Fruit fly (Drosophila melanogaster): ENCODE results near the gene CREG.

The CREG gene

DNA sequence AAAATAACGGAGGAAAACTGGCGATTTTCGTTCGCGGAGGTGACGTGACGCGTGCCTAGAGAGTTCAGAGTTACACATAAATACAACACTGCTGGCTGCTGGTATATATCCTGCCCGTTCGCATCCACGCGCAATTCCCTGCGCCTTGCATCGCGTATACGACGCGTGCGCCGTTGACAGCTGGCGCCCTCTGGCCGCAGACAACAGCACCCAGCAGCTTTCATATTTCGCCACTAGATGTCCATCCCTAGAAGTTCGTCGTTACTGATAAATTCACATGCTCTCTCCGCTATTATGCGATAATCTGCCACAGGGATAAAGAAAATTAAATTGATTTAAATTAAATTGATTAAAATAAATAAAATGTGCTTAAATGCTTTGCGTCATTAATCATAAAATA, 8.0 kb upstream of the CREG start, which contains the start of gene Sur-8 (continued):
- peak; percentile 60 for TF ChIP-seq Myb (GFP tag; optimal IDR thresholded peaks at IDR 0.05)
- TF ChIP-seq H15 (GFP tag; IDR thresholded peaks at IDR 0.05), result peak; percentile 74
- peak; percentile 10 for TF ChIP-seq Dad (GFP tag; optimal IDR thresholded peaks at IDR 0.05)
- TF ChIP-seq CG4404 (GFP tag; IDR thresholded peaks at IDR 0.05), result no peak
- TF ChIP-seq zfh2 (GFP tag; optimal IDR thresholded peaks at IDR 0.05), result peak; percentile 13
- no peak for TF ChIP-seq hth (optimal IDR thresholded peaks at IDR 0.05)
- peak; percentile 67 for TF ChIP-seq mirr (GFP tag; optimal IDR thresholded peaks at IDR 0.05)
- TF ChIP-seq CG7786 (GFP tag; optimal IDR thresholded peaks at IDR 0.05), result no peak
- TF ChIP-seq zf30C (GFP tag; optimal IDR thresholded peaks at IDR 0.05), result no peak
- peak; percentile 99 for TF ChIP-seq ewg (GFP tag; optimal IDR thresholded peaks at IDR 0.05)
- TF ChIP-seq bbx (GFP tag; IDR thresholded peaks at IDR 0.05; ENCODE audit: partially characterized antibody), result no peak
- TF ChIP-seq ftz-f1 (GFP tag; optimal IDR thresholded peaks at IDR 0.05), result peak; percentile 38
- TF ChIP-seq bab2 (GFP tag; optimal IDR thresholded peaks at IDR 0.05), result peak; percentile 70
- TF ChIP-seq ato (GFP tag; IDR thresholded peaks at IDR 0.05; ENCODE audit: partially characterized antibody), result no peak
- TF ChIP-seq ttk (GFP tag; IDR thresholded peaks at IDR 0.05), result peak; percentile 64
- no peak for TF ChIP-seq CG10321 (GFP tag; IDR thresholded peaks at IDR 0.05)
- peak; percentile 26 for TF ChIP-seq CG3407 (GFP tag; optimal IDR thresholded peaks at IDR 0.05)
- peak; percentile 34 for TF ChIP-seq CG11398 (GFP tag; optimal IDR thresholded peaks at IDR 0.05)
- no peak for TF ChIP-seq lov (optimal IDR thresholded peaks at IDR 0.05)
- no peak for TF ChIP-seq lov (GFP tag; IDR thresholded peaks at IDR 0.05)
- peak; percentile 48 for TF ChIP-seq CoRest (tag; optimal IDR thresholded peaks at IDR 0.05)
- peak; percentile 67 for TF ChIP-seq CG33213 (GFP tag; optimal IDR thresholded peaks at IDR 0.05)
- TF ChIP-seq eyg (GFP tag; optimal IDR thresholded peaks at IDR 0.05), result no peak
- no peak for TF ChIP-seq CG15011 (GFP tag; optimal IDR thresholded peaks at IDR 0.05)
- TF ChIP-seq caup (GFP tag; optimal IDR thresholded peaks at IDR 0.05; ENCODE audit: severe bottlenecking), result peak; percentile 77
- peak; percentile 64 for TF ChIP-seq CG12769 (tag; optimal IDR thresholded peaks at IDR 0.05)
- peak; percentile 61 for TF ChIP-seq CG17912 (GFP tag; optimal IDR thresholded peaks at IDR 0.05)
- TF ChIP-seq CG5953 (GFP tag; IDR thresholded peaks at IDR 0.05), result peak; percentile 81
- no peak for TF ChIP-seq tll (GFP tag; optimal IDR thresholded peaks at IDR 0.05)
- peak; percentile 55; the same call in 1 of the 2 replicates for TF ChIP-seq MBD-R2 (GFP tag; IDR thresholded peaks at IDR 0.05)
- TF ChIP-seq odd (GFP tag; optimal IDR thresholded peaks at IDR 0.05), result peak; percentile 12
- peak; percentile 58 for TF ChIP-seq CG4424 (GFP tag; optimal IDR thresholded peaks at IDR 0.05)
- no peak for TF ChIP-seq CG1832 (GFP tag; optimal IDR thresholded peaks at IDR 0.05)
- peak; percentile 29 for TF ChIP-seq wor (GFP tag; IDR thresholded peaks at IDR 0.05)
- peak; percentile 41 for TF ChIP-seq Six4 (GFP tag; optimal IDR thresholded peaks at IDR 0.05)
- TF ChIP-seq CG10543 (GFP tag; optimal IDR thresholded peaks at IDR 0.05), result peak; percentile 35
- peak; percentile 53; the same call in 1 of the 2 replicates for TF ChIP-seq CG42726 (GFP tag; IDR thresholded peaks at IDR 0.05; ENCODE audit: partially characterized antibody)
- peak; percentile 30 for TF ChIP-seq nau (GFP tag; optimal IDR thresholded peaks at IDR 0.05)
- peak; percentile 39 for TF ChIP-seq CG10431 (GFP tag; optimal IDR thresholded peaks at IDR 0.05)
- TF ChIP-seq CG34422 (GFP tag; IDR thresholded peaks at IDR 0.05), result peak; percentile 58; the same call in 2 of the 3 replicates
- 0 out of 3 replicates have a peak, but pooled peaks have one; percentile 22 for TF ChIP-seq row (GFP tag; IDR thresholded peaks at IDR 0.05)
- no peak for TF ChIP-seq unpg (GFP tag; optimal IDR thresholded peaks at IDR 0.05)
- peak; percentile 46; the same call in 1 of the 2 replicates for TF ChIP-seq Bgb (GFP tag; IDR thresholded peaks at IDR 0.05; ENCODE audit: partially characterized antibody)
- peak; percentile 47 for TF ChIP-seq CG18599 (GFP tag; optimal IDR thresholded peaks at IDR 0.05)
- no peak for TF ChIP-seq danr (GFP tag; IDR thresholded peaks at IDR 0.05)
- peak; percentile 51; the same call in 2 of the 3 replicates for TF ChIP-seq CG6175 (GFP tag; IDR thresholded peaks at IDR 0.05)
- TF ChIP-seq CG14667 (GFP tag; IDR thresholded peaks at IDR 0.05), result peak; percentile 41; the same call in 1 of the 2 replicates
- peak; percentile 89 for TF ChIP-seq CG11247 (GFP tag; IDR thresholded peaks at IDR 0.05)
- TF ChIP-seq ind (GFP tag; optimal IDR thresholded peaks at IDR 0.05), result peak; percentile 64
- peak; percentile 66 for TF ChIP-seq CG11085 (GFP tag; IDR thresholded peaks at IDR 0.05)
- TF ChIP-seq ssp (GFP tag; IDR thresholded peaks at IDR 0.05), result peak; percentile 53; the same call in 1 of the 2 replicates
